Fruit fly (Drosophila melanogaster): ENCODE measurements around the gene CG17738.

- TF ChIP-seq CG8478 (optimal IDR thresholded peaks at IDR 0.05) (no peak), psq (optimal IDR thresholded peaks at IDR 0.05) (no peak), usp (GFP tag; optimal IDR thresholded peaks at IDR 0.05) (no peak)
Observed at dm6 chr3R:12222093-12222492, 48.6 kb upstream of the CG17738 start, which contains the start of gene Rsbp15.

Measured in whole organism.